Worm (Caenorhabditis elegans) whole organism, late embryonic: ENCODE data around the gene R07E4.1.

Source experiments
- C08G9.2 ChIP-seq: sonication (generic microtip); optimal IDR thresholded peaks from 2 replicates; lab custom pipeline; 2016; ENCODE audit warnings: mild to moderate bottlenecking, missing genetic modification characterization, moderate library complexity, missing compliant biosample characterization
- K02D7.2 ChIP-seq: sonication (generic microtip); optimal IDR thresholded peaks from 2 replicates; lab custom pipeline; 2017; ENCODE audit warnings: mild to moderate bottlenecking, missing genetic modification characterization, missing compliant biosample characterization
- K09A11.1 ChIP-seq: sonication (generic microtip); optimal IDR thresholded peaks from 2 replicates; lab custom pipeline; 2017; ENCODE audit warnings: antibody characterized with exemption, mild to moderate bottlenecking, missing genetic modification characterization, missing compliant biosample characterization; ENCODE audit not compliant: insufficient read depth
- T23F11.4 ChIP-seq: fragments of 200-800 bp; sonication (Bioruptor generic); optimal IDR thresholded peaks from 2 replicates; lab custom pipeline; 2018; ENCODE audit warnings: mild to moderate bottlenecking, missing genetic modification characterization, missing compliant biosample characterization
- ceh-22 ChIP-seq: sonication (generic microtip); optimal IDR thresholded peaks from 2 replicates; lab custom pipeline; 2017; ENCODE audit warnings: missing biosample characterization, missing genetic modification characterization
- ceh-24 ChIP-seq: sonication (generic microtip); optimal IDR thresholded peaks from 2 replicates; lab custom pipeline; 2016; ENCODE audit warnings: mild to moderate bottlenecking, missing genetic modification characterization, missing compliant biosample characterization
- ceh-34 ChIP-seq: sonication (generic microtip); optimal IDR thresholded peaks from 2 replicates; lab custom pipeline; 2016; ENCODE audit warnings: mild to moderate bottlenecking, missing genetic modification characterization, missing compliant biosample characterization
- che-1 ChIP-seq: sonication (generic microtip); optimal IDR thresholded peaks from 2 replicates; lab custom pipeline; 2016; ENCODE audit warnings: mild to moderate bottlenecking, missing genetic modification characterization, missing compliant biosample characterization
- dmd-4 ChIP-seq: sonication (generic microtip); optimal IDR thresholded peaks from 2 replicates; lab custom pipeline; 2016; ENCODE audit warnings: borderline replicate concordance, missing genetic modification characterization, missing compliant biosample characterization
- dve-1 ChIP-seq: sonication (generic microtip); optimal IDR thresholded peaks from 2 replicates; lab custom pipeline; 2017; ENCODE audit warnings: antibody characterized with exemption, mild to moderate bottlenecking, missing genetic modification characterization, missing compliant biosample characterization
- ets-4 ChIP-seq: sonication (generic microtip); optimal IDR thresholded peaks from 2 replicates; lab custom pipeline; 2016; ENCODE audit warnings: missing genetic modification characterization, missing compliant biosample characterization
- hlh-15 ChIP-seq: sonication (generic microtip); optimal IDR thresholded peaks from 2 replicates; lab custom pipeline; 2016; ENCODE audit warnings: missing genetic modification characterization, missing compliant biosample characterization
- hlh-30 ChIP-seq: sonication (generic microtip); optimal IDR thresholded peaks from 2 replicates; lab custom pipeline; 2017; ENCODE audit warnings: antibody characterized with exemption, missing genetic modification characterization, missing compliant biosample characterization; ENCODE audit not compliant: insufficient read depth
- mec-3 ChIP-seq: sonication (generic microtip); optimal IDR thresholded peaks from 2 replicates; lab custom pipeline; 2016; ENCODE audit warnings: borderline replicate concordance, missing genetic modification characterization, missing compliant biosample characterization
- pha-4 ChIP-seq: fragments of 150-350 bp; optimal IDR thresholded peaks from 2 replicates; lab custom pipeline; 2018; ENCODE audit warnings: missing biosample characterization, missing genetic modification reagents, missing genetic modification characterization
- pqm-1 ChIP-seq: sonication (generic microtip); optimal IDR thresholded peaks from 2 replicates; lab custom pipeline; 2016; ENCODE audit warnings: missing genetic modification characterization, missing compliant biosample characterization
- sox-2 ChIP-seq: fragments of 200-800 bp; sonication (Bioruptor generic); IDR thresholded peaks from 2 replicates; pipeline ENCODE4 v1.3.6; 2022; ENCODE audit warnings: missing genetic modification reagents, missing genetic modification characterization, missing compliant biosample characterization
- syd-9 ChIP-seq: sonication (generic microtip); optimal IDR thresholded peaks from 2 replicates; lab custom pipeline; 2016; ENCODE audit warnings: mild to moderate bottlenecking, missing genetic modification characterization, moderate library complexity, missing compliant biosample characterization
- tbx-7 ChIP-seq: sonication (generic microtip); optimal IDR thresholded peaks from 2 replicates; lab custom pipeline; 2016; ENCODE audit warnings: missing genotype, missing genetic modification characterization, missing compliant biosample characterization
- ttx-3 ChIP-seq: sonication (generic microtip); optimal IDR thresholded peaks from 2 replicates; lab custom pipeline; 2016; ENCODE audit warnings: missing genetic modification reagents, missing genetic modification characterization, missing compliant biosample characterization
- unc-42 ChIP-seq: sonication (generic microtip); optimal IDR thresholded peaks from 2 replicates; lab custom pipeline; 2016; ENCODE audit warnings: missing genotype, missing genetic modification characterization, missing compliant biosample characterization

The R07E4.1 gene

ce11 chrX:6010573-6010972, 51.7 kb downstream of the R07E4.1 start, which contains the start of gene C09B8.3:
TSS of gene C09B8.3 (minus strand) at chrX:6010673.
- no peak for TF ChIP-seq C08G9.2 (tag; lab: Kevin White, UChicago)
- TF ChIP-seq K02D7.2 (tag; lab: Kevin White, UChicago), result no peak
- TF ChIP-seq sox-2, result no peak
- no peak for TF ChIP-seq ceh-34 (tag; lab: Kevin White, UChicago)
- no peak for TF ChIP-seq unc-42 (tag; lab: Kevin White, UChicago)
- TF ChIP-seq K09A11.1, result no peak
- TF ChIP-seq dmd-4, result no peak
- TF ChIP-seq tbx-7 (tag; lab: Kevin White, UChicago), result no peak
- TF ChIP-seq pha-4, result no peak
- no peak for TF ChIP-seq che-1 (tag; lab: Kevin White, UChicago)
- no peak for TF ChIP-seq dve-1 (tag; lab: Kevin White, UChicago)
- TF ChIP-seq ets-4, result no peak
- no peak for TF ChIP-seq syd-9 (tag; lab: Kevin White, UChicago)
- no peak for TF ChIP-seq pqm-1 (tag; lab: Kevin White, UChicago)
- TF ChIP-seq T23F11.4 (GFP tag; lab: Kevin White, UChicago), result no peak
- no peak for TF ChIP-seq mec-3 (tag; lab: Kevin White, UChicago)
- TF ChIP-seq ceh-24 (tag; lab: Kevin White, UChicago), result no peak
- no peak for TF ChIP-seq ttx-3

- no peak for TF ChIP-seq ceh-22 (tag; lab: Kevin White, UChicago)
- no peak for TF ChIP-seq syd-9 (tag; lab: Kevin White, UChicago)
- no peak for TF ChIP-seq che-1 (tag; lab: Kevin White, UChicago)
- TF ChIP-seq dmd-4, result no peak
- TF ChIP-seq hlh-30, result no peak
- TF ChIP-seq hlh-15, result no peak
Measured at ce11 chrX:6015096-6015495, 56.2 kb downstream of the R07E4.1 start, which contains the start of gene C09B8.8. TSS of gene C09B8.8 (plus strand) at chrX:6015492.
